Fruit fly (Drosophila melanogaster) Kc167 (cell line): ENCODE measurements around the gene PGRP-LF.

Experiments
- Sin3A ChIP-seq: fragments of >200 bp; optimal IDR thresholded peaks from 2 replicates; lab custom pipeline; 2018; ENCODE audit warnings: missing external identifiers
- insv ChIP-seq: fragments of >200 bp; optimal IDR thresholded peaks from 3 replicates; lab custom pipeline; 2018; ENCODE audit warnings: missing external identifiers
- psq ChIP-seq: fragments of >200 bp; optimal IDR thresholded peaks from 2 replicates; lab custom pipeline; 2017; ENCODE audit warnings: missing external identifiers
- ttk ChIP-seq: sonication (Bioruptor generic); optimal IDR thresholded peaks from 2 replicates; lab custom pipeline; 2017; ENCODE audit warnings: missing external identifiers

- TF ChIP-seq Sin3A (lab: Kevin White, UChicago) (no peak), ttk (no peak), psq (lab: Kevin White, UChicago) (no peak), insv (lab: Kevin White, UChicago) (no peak)
These were observed 10.4 kb upstream of the PGRP-LF start for dm6 chr3L:9339021-9339420.
